Fruit fly (Drosophila melanogaster) S2 (cell line): ENCODE results near the gene Tom40.

Experiments used
- CG8478 ChIP-seq: fragments of >200 bp; optimal IDR thresholded peaks from 2 replicates; lab custom pipeline; 2018
- CTCF ChIP-seq, 2 experiments: fragments of >200 bp; optimal IDR thresholded peaks; 2 replicates each; lab custom pipeline; 2018

DNA sequence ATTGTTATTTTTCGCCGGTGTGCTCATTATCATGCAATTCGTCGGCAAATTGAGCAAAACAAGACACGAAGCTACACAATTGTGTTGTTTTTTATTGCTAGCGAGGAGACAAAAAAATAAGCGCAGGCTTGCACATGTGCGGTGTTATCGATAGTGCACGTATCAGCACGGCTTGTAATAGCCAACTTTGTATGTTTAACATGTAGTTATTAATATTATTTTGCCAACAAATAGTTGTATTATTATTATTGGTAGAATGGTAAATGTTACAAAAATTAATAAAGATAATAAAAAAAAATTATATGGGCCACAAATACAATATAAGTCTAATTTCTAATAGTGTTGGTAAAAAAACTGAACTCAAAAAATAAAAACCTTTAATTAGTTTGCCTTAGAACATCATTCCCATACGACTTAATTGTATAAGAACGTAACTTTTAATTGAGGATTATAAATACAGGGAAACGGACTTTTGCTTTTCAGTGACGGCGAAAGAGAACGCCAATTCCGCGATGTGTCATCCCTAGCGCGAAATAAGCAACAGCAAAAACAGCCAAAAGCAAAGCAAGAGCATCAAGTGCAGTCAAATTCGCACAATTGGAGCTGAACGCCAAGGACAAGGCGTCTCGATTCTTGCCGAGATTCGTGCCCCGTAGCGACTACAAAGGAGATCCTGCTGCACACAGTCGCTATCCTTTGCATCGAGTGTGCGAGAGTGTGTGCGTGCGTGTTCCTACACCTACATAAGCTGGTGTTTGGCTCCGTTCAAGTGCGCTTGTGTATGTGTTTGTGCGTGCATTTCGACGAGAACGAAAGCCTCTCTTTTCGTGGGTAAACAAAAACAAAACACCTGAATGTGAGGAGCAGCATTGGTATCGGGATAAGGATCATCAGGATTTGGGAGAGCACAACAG, 8.2 kb upstream of the Tom40 start, which contains the start of the genes NELF-B and CG12155:
- TF ChIP-seq CG8478 (lab: Kevin White, UChicago) (no peak), CTCF (optimal IDR thresholded peaks at IDR 0.05; lab: Kevin White, UChicago) (no peak)
